Fruit fly (Drosophila melanogaster): ENCODE data around the gene CG32371.

CG32371 gene

DNA sequence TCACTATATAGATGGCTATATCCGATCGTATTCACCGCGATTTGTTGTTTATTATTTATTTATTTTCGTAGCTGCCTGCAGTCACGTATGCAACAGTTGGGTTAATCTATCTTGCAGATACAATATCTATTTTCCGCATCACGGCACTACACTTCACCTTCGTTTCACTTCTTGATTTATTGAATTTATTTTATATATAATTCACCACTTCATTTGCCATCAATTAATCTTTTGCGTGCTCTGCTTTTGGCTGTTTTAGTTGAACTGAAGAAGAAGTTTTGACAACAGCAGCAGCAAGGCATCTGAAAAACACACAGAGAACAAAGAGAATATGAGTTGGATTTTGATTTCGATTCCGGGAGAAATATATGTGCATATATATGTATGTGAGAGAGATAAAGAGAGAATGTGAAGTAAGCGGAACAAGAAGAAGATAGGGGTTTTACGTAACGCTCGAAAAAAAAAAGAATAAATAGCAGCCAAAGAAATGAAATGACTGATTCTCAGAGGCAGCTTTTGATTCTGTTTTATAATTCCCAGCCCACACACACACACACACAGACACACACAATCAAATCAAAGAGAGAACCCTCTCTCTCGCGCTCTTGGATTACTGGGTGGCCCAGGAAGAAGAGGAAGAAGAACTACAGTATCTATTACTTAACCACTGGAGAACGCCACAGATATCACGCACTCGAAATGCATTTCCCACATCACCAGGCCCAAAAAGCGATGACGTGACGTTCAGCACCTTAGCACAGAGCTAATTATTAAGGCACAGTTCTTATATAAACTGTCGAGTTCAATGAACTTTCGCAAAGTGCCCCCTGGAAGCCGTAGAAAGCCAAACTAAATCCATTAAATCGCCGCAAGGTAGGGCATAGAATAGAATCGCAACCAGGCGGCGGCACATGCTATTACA lies 36.5 kb upstream of the CG32371 start:
- TF ChIP-seq Dfd (GFP tag; optimal IDR thresholded peaks at IDR 0.05): peak; percentile 51
- TF ChIP-seq N (GFP tag; optimal IDR thresholded peaks at IDR 0.05): peak; percentile 41
- TF ChIP-seq sv (GFP tag; optimal IDR thresholded peaks at IDR 0.05): no peak
- no peak for TF ChIP-seq jim (GFP tag; optimal IDR thresholded peaks at IDR 0.05)
- no peak for TF ChIP-seq pan (optimal IDR thresholded peaks at IDR 0.05)
- no peak for TF ChIP-seq CG9705 (GFP tag; optimal IDR thresholded peaks at IDR 0.05)
- TF ChIP-seq brk (GFP tag; optimal IDR thresholded peaks at IDR 0.05): peak; percentile 45
- no peak for TF ChIP-seq Jra (GFP tag; optimal IDR thresholded peaks at IDR 0.05)
- no peak for TF ChIP-seq foxo (GFP tag; optimal IDR thresholded peaks at IDR 0.05)
- peak; percentile 68 for TF ChIP-seq CrebA (GFP tag; optimal IDR thresholded peaks at IDR 0.05; ENCODE audit: borderline replicate concordance)
- no peak for TF ChIP-seq rgr (GFP tag; optimal IDR thresholded peaks at IDR 0.05)
- TF ChIP-seq GATAd (GFP tag; optimal IDR thresholded peaks at IDR 0.05): no peak
- no peak for TF ChIP-seq tai (GFP tag; optimal IDR thresholded peaks at IDR 0.05)
- no peak for TF ChIP-seq ey (GFP tag; optimal IDR thresholded peaks at IDR 0.05)
- no peak for TF ChIP-seq HLH106 (tag; optimal IDR thresholded peaks at IDR 0.05)
- no peak for TF ChIP-seq dmrt93B (GFP tag; optimal IDR thresholded peaks at IDR 0.05)
- no peak for TF ChIP-seq Mio (GFP tag; optimal IDR thresholded peaks at IDR 0.05)
- no peak for TF ChIP-seq Myc (optimal IDR thresholded peaks at IDR 0.05)
- no peak for TF ChIP-seq dsf (GFP tag; optimal IDR thresholded peaks at IDR 0.05; ENCODE audit: borderline replicate concordance)
- no peak for TF ChIP-seq psq (GFP tag; optimal IDR thresholded peaks at IDR 0.05)
- no peak for TF ChIP-seq Vsx2 (GFP tag; optimal IDR thresholded peaks at IDR 0.05; ENCODE audit: partially characterized antibody)
- TF ChIP-seq h (GFP tag; optimal IDR thresholded peaks at IDR 0.05): no peak
- TF ChIP-seq Hr78 (GFP tag; optimal IDR thresholded peaks at IDR 0.05): no peak
- TF ChIP-seq woc (GFP tag; optimal IDR thresholded peaks at IDR 0.05): no peak
- no peak for TF ChIP-seq CG32264 (GFP tag; optimal IDR thresholded peaks at IDR 0.05)
- TF ChIP-seq sage (GFP tag; optimal IDR thresholded peaks at IDR 0.05): peak; percentile 38
- TF ChIP-seq fru (GFP tag; optimal IDR thresholded peaks at IDR 0.05): peak; percentile 90
- TF ChIP-seq lola (GFP tag; optimal IDR thresholded peaks at IDR 0.05): no peak
- TF ChIP-seq Abd-B (GFP tag; optimal IDR thresholded peaks at IDR 0.05): no peak
- peak; percentile 1 for TF ChIP-seq Hnf4 (GFP tag; optimal IDR thresholded peaks at IDR 0.05)
- TF ChIP-seq Rel (GFP tag; optimal IDR thresholded peaks at IDR 0.05): no peak
- TF ChIP-seq Rel (tag; optimal IDR thresholded peaks at IDR 0.05): peak; percentile 30
- TF ChIP-seq OdsH (GFP tag; optimal IDR thresholded peaks at IDR 0.05): no peak
- TF ChIP-seq Sp1 (GFP tag; optimal IDR thresholded peaks at IDR 0.05): peak; percentile 8
- TF ChIP-seq Hr83 (GFP tag; optimal IDR thresholded peaks at IDR 0.05; ENCODE audit: poor library complexity, severe bottlenecking): no peak
- peak in 1 of 2 experiments; percentile 30 for TF ChIP-seq dl (GFP tag; optimal IDR thresholded peaks at IDR 0.05; ENCODE audit: insufficient read depth in 1 of 2, partially characterized antibody in 2 of 2)
- no peak for TF ChIP-seq usp (GFP tag; optimal IDR thresholded peaks at IDR 0.05)
- TF ChIP-seq Dif (GFP tag; optimal IDR thresholded peaks at IDR 0.05; ENCODE audit: partially characterized antibody): peak; percentile 73
- TF ChIP-seq br (GFP tag; optimal IDR thresholded peaks at IDR 0.05): no peak

DNA sequence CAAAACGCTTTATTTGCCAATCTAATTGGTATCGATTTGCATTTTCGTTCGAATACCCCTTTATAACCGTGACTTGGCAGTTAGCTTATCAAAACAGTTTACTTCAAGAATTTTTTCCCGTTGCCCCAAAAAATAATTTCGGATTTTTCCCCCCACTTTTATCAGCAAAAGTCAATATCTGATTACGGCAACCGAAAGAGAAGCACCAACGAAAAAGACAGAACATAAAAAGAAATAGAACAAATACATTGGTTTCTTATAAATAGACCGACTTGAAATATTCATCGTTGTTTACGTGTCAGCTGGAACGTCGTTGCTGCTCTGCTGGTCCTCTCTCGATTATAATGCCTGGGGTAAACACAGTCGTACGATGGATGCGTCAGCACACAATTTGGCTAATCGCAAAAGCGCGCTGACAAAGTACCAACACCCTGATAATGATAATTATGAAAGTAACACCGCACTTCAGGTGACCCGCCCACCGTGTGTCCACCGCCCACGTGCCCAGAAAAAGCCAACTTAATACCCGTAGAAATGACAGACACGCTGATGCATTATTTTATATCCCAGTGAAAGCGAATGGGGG lies 33.2 kb upstream of the CG32371 start:
- TF ChIP-seq sage (GFP tag; optimal IDR thresholded peaks at IDR 0.05) (no peak), fru (GFP tag; optimal IDR thresholded peaks at IDR 0.05) (peak; percentile 23), CrebA (GFP tag; optimal IDR thresholded peaks at IDR 0.05; ENCODE audit: borderline replicate concordance) (peak; percentile 63), woc (GFP tag; optimal IDR thresholded peaks at IDR 0.05) (no peak), br (GFP tag; optimal IDR thresholded peaks at IDR 0.05) (peak; percentile 22), brk (GFP tag; optimal IDR thresholded peaks at IDR 0.05) (peak; percentile 18), Hr83 (GFP tag; optimal IDR thresholded peaks at IDR 0.05; ENCODE audit: poor library complexity, severe bottlenecking) (no peak), foxo (GFP tag; optimal IDR thresholded peaks at IDR 0.05) (peak in 1 of 2 experiments; percentile 23), Rel (GFP tag; optimal IDR thresholded peaks at IDR 0.05) (no peak), Rel (tag; optimal IDR thresholded peaks at IDR 0.05) (peak; percentile 91), Jra (GFP tag; optimal IDR thresholded peaks at IDR 0.05) (peak; percentile 6), h (GFP tag; optimal IDR thresholded peaks at IDR 0.05) (peak; percentile 54), jim (GFP tag; optimal IDR thresholded peaks at IDR 0.05) (no peak)

Data from whole organism, wandering third instar larva.